Fruit fly (Drosophila melanogaster): Measurements from ENCODE around the gene Akt.

DNA sequence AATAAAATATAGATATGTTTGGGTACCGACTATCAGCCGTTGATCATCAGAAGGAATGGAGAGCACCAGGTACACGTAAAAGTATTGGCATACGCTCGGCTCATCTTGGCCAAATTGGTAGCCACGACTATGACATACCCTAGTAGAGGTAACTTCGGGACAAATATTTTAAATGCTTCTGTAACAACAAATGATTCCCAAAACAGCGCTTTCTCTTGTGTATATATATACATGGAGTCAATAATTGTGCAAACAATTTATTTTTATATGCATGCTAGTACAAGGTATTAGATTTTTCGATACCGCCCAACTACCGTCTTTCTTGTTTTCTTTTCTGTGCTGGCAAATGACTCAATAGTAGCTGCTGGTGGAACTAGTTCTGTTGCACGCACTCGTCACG, 20.4 kb downstream of the Akt start:
- TF ChIP-seq CG33017 (tag; optimal IDR thresholded peaks at IDR 0.05): no peak
- no peak for TF ChIP-seq CG12768 (GFP tag; optimal IDR thresholded peaks at IDR 0.05)
- TF ChIP-seq Mnt (GFP tag; optimal IDR thresholded peaks at IDR 0.05): no peak
- TF ChIP-seq CG7045 (GFP tag; optimal IDR thresholded peaks at IDR 0.05): no peak
- no peak for TF ChIP-seq toe (GFP tag; optimal IDR thresholded peaks at IDR 0.05)
- no peak for TF ChIP-seq kay (GFP tag; ENCODE audit: borderline replicate concordance)
- TF ChIP-seq Clk (GFP tag; optimal IDR thresholded peaks at IDR 0.05): no peak
- no peak for TF ChIP-seq CG1620 (GFP tag; optimal IDR thresholded peaks at IDR 0.05)
- TF ChIP-seq Crg-1 (GFP tag; optimal IDR thresholded peaks at IDR 0.05): no peak
- no peak for TF ChIP-seq cic (GFP tag; optimal IDR thresholded peaks at IDR 0.05)
- TF ChIP-seq bab1 (GFP tag; optimal IDR thresholded peaks at IDR 0.05): no peak
- no peak for TF ChIP-seq CG14711 (tag; optimal IDR thresholded peaks at IDR 0.05)

Measured in whole organism, adult.